Worm (Caenorhabditis elegans) whole organism, L4 larva: ENCODE data around the gene Y43F8C.23.
A peak's percentile ranks its signal among the peaks of the same experiment; 100 is the strongest.

ENCODE experiments used
- F10B5.3 ChIP-seq: sonication (generic microtip); optimal IDR thresholded peaks from 2 replicates; lab custom pipeline; 2016; ENCODE audit warnings: mild to moderate bottlenecking, missing genetic modification characterization, missing compliant biosample characterization
- F37D6.2 ChIP-seq: sonication (generic microtip); optimal IDR thresholded peaks from 2 replicates; lab custom pipeline; 2016; ENCODE audit warnings: mild to moderate bottlenecking, missing genetic modification characterization, missing compliant biosample characterization
- F49E8.2 ChIP-seq: sonication (generic microtip); optimal IDR thresholded peaks from 2 replicates; lab custom pipeline; 2016; ENCODE audit warnings: missing compliant biosample characterization, mild to moderate bottlenecking, missing genetic modification characterization, borderline replicate concordance
- T26A8.4 ChIP-seq: fragments of 200-800 bp; sonication (Bioruptor generic); IDR thresholded peaks from 2 replicates; pipeline ENCODE4 v1.3.6; 2022; ENCODE audit warnings: missing genetic modification characterization, missing compliant biosample characterization
- ZK337.2 ChIP-seq: fragments of 200-800 bp; sonication (Bioruptor generic); IDR thresholded peaks from 2 replicates; pipeline ENCODE4 v1.3.6; 2022; ENCODE audit warnings: missing genetic modification reagents, missing genetic modification characterization, missing compliant biosample characterization
- ZK546.5 ChIP-seq, 2 experiments: sonication (generic microtip); optimal IDR thresholded peaks; 2 replicates each; lab custom pipeline; 2017; ENCODE audit warnings: missing biosample characterization in 2 of 2, missing genetic modification characterization in 2 of 2
- aha-1 ChIP-seq: fragments of 150-350 bp; peaks from one replicate; lab custom pipeline; 2014; ENCODE audit warnings: missing biosample characterization, missing genetic modification characterization
- aly-2 ChIP-seq: sonication (generic microtip); optimal IDR thresholded peaks from 2 replicates; lab custom pipeline; 2018; ENCODE audit warnings: missing biosample characterization, missing genetic modification characterization
- ctbp-1 ChIP-seq: fragments of 200-800 bp; sonication (Bioruptor generic); IDR thresholded peaks from 2 replicates; pipeline ENCODE4 v1.3.6; 2022; ENCODE audit warnings: missing genetic modification reagents, missing genetic modification characterization, missing compliant biosample characterization
- dmd-6 ChIP-seq: fragments of 200-800 bp; sonication (Bioruptor generic); IDR thresholded peaks from 2 replicates; pipeline ENCODE4 v1.3.6; 2022; ENCODE audit warnings: missing genetic modification reagents, missing genetic modification characterization, missing compliant biosample characterization
- dmd-9 ChIP-seq: fragments of 200-800 bp; sonication (Bioruptor generic); IDR thresholded peaks from 2 replicates; pipeline ENCODE4 v1.3.6; 2022; ENCODE audit warnings: missing genetic modification reagents, missing genetic modification characterization, missing compliant biosample characterization
- dve-1 ChIP-seq: sonication (generic microtip); optimal IDR thresholded peaks from 2 replicates; lab custom pipeline; 2017; ENCODE audit warnings: antibody characterized with exemption, mild to moderate bottlenecking, missing genetic modification characterization, missing compliant biosample characterization; ENCODE audit not compliant: insufficient read depth
- egl-43 ChIP-seq: fragments of 200-800 bp; sonication (Bioruptor generic); IDR thresholded peaks from 2 replicates; pipeline ENCODE4 v1.3.6; 2022; ENCODE audit warnings: missing genetic modification reagents, missing genetic modification characterization, missing compliant biosample characterization
- hlh-11 ChIP-seq: fragments of 200-800 bp; sonication (Bioruptor generic); optimal IDR thresholded peaks from 2 replicates; lab custom pipeline; 2018; ENCODE audit warnings: mild to moderate bottlenecking, missing genetic modification characterization, missing compliant biosample characterization
- hlh-30 ChIP-seq: sonication (generic microtip); optimal IDR thresholded peaks from 2 replicates; lab custom pipeline; 2017; ENCODE audit warnings: antibody characterized with exemption, mild to moderate bottlenecking, missing genetic modification characterization, missing compliant biosample characterization; ENCODE audit not compliant: insufficient read depth
- hmg-1.1 ChIP-seq: fragments of 200-800 bp; sonication (Bioruptor generic); IDR thresholded peaks from 2 replicates; pipeline ENCODE4 v1.3.6; 2022; ENCODE audit warnings: missing genetic modification reagents, missing genetic modification characterization, missing compliant biosample characterization
- lim-7 ChIP-seq: fragments of 200-800 bp; sonication (Bioruptor generic); IDR thresholded peaks from 2 replicates; pipeline ENCODE4 v1.3.6; 2022; ENCODE audit warnings: missing genetic modification characterization, missing compliant biosample characterization
- lin-1 ChIP-seq: fragments of 200-800 bp; sonication (Bioruptor generic); IDR thresholded peaks from 2 replicates; pipeline ENCODE4 v1.3.6; 2022; ENCODE audit warnings: missing genetic modification reagents, missing genetic modification characterization, missing compliant biosample characterization
- lin-13 ChIP-seq: fragments of 150-350 bp; optimal IDR thresholded peaks from 2 replicates; lab custom pipeline; 2014; ENCODE audit warnings: missing biosample characterization, missing genetic modification reagents, missing genetic modification characterization
- lin-15B ChIP-seq: fragments of 150-350 bp; sonication (generic microtip); optimal IDR thresholded peaks from 3 replicates; lab custom pipeline; 2014; ENCODE audit warnings: missing biosample characterization, missing genetic modification characterization
- lin-29 ChIP-seq: fragments of 200-800 bp; sonication (Bioruptor generic); IDR thresholded peaks from 2 replicates; pipeline ENCODE4 v1.3.6; 2022; ENCODE audit warnings: missing genetic modification reagents, missing genetic modification characterization, missing compliant biosample characterization
- lin-38 ChIP-seq: fragments of 200-800 bp; sonication (Bioruptor generic); IDR thresholded peaks from 2 replicates; pipeline ENCODE4 v1.3.6; 2022; ENCODE audit warnings: missing genetic modification reagents, missing genetic modification characterization, missing compliant biosample characterization
- madf-5 ChIP-seq, 2 experiments: fragments of 200-800 bp; sonication (Bioruptor generic); IDR thresholded peaks; 2 replicates each; pipeline ENCODE4 v1.3.6; 2022; ENCODE audit warnings: missing compliant biosample characterization in 2 of 2, missing genetic modification characterization in 2 of 2
- mdl-1 ChIP-seq, 2 experiments: fragments of 150-350 bp in 1 of 2; sonication (generic microtip) in 1 of 2; optimal IDR thresholded peaks; 2 replicates each; lab custom pipeline; 2014 to 2017; ENCODE audit warnings: missing biosample characterization in 2 of 2, missing genetic modification characterization in 2 of 2
- mdt-29 ChIP-seq: fragments of 200-800 bp; sonication (Bioruptor generic); IDR thresholded peaks from 2 replicates; pipeline ENCODE4 v1.3.6; 2022; ENCODE audit warnings: missing genetic modification reagents, missing genetic modification characterization, missing compliant biosample characterization
- mxl-3 ChIP-seq: fragments of 200-800 bp; sonication (Bioruptor generic); optimal IDR thresholded peaks from 2 replicates; lab custom pipeline; 2018; ENCODE audit warnings: mild to moderate bottlenecking, missing genetic modification characterization, missing compliant biosample characterization
- nhr-102 ChIP-seq: sonication (generic microtip); optimal IDR thresholded peaks from 2 replicates; lab custom pipeline; 2016; ENCODE audit warnings: mild to moderate bottlenecking, missing genetic modification characterization, moderate library complexity, missing compliant biosample characterization
- nhr-11 ChIP-seq: fragments of 150-350 bp; optimal IDR thresholded peaks from 2 replicates; lab custom pipeline; 2014; ENCODE audit warnings: missing biosample characterization, missing genetic modification characterization
- nhr-25 ChIP-seq: sonication (generic microtip); optimal IDR thresholded peaks from 2 replicates; lab custom pipeline; 2017; ENCODE audit warnings: missing genetic modification characterization, mild to moderate bottlenecking, missing compliant biosample characterization, antibody characterized with exemption, moderate library complexity, borderline replicate concordance; ENCODE audit not compliant: insufficient read depth
- nhr-28 ChIP-seq: fragments of 150-350 bp; optimal IDR thresholded peaks from 2 replicates; lab custom pipeline; 2014; ENCODE audit warnings: missing biosample characterization, missing genetic modification characterization
- nhr-48 ChIP-seq: sonication (generic microtip); optimal IDR thresholded peaks from 2 replicates; lab custom pipeline; 2016; ENCODE audit warnings: mild to moderate bottlenecking, missing genetic modification characterization, missing compliant biosample characterization
- nhr-6 ChIP-seq: fragments of 150-350 bp; optimal IDR thresholded peaks from 2 replicates; lab custom pipeline; 2014; ENCODE audit warnings: missing biosample characterization, missing genetic modification characterization
- nhr-76 ChIP-seq: fragments of 150-350 bp; optimal IDR thresholded peaks from 2 replicates; lab custom pipeline; 2014; ENCODE audit warnings: missing biosample characterization, missing genetic modification characterization
- nhr-77 ChIP-seq: fragments of 150-350 bp; optimal IDR thresholded peaks from 2 replicates; lab custom pipeline; 2014; ENCODE audit warnings: missing biosample characterization, missing genetic modification characterization
- pqm-1 ChIP-seq: sonication (generic microtip); optimal IDR thresholded peaks from 2 replicates; lab custom pipeline; 2017; ENCODE audit warnings: missing biosample characterization, missing genetic modification characterization
- rbr-2 ChIP-seq: sonication (generic microtip); optimal IDR thresholded peaks from 2 replicates; lab custom pipeline; 2016; ENCODE audit warnings: missing genotype, missing genetic modification characterization, missing compliant biosample characterization
- saeg-2 ChIP-seq: fragments of 200-800 bp; sonication (Bioruptor generic); IDR thresholded peaks from 2 replicates; pipeline ENCODE4 v1.3.6; 2022; ENCODE audit warnings: missing genetic modification reagents, missing genetic modification characterization, missing compliant biosample characterization
- set-16 ChIP-seq: fragments of 200-800 bp; sonication (Bioruptor generic); IDR thresholded peaks from 2 replicates; pipeline ENCODE4 v1.3.6; 2022; ENCODE audit warnings: missing genetic modification reagents, missing genetic modification characterization, missing compliant biosample characterization
- skn-1 ChIP-seq: fragments of 150-350 bp; optimal IDR thresholded peaks from 2 replicates; lab custom pipeline; 2014; ENCODE audit warnings: missing biosample characterization, missing genetic modification characterization
- snpc-4 ChIP-seq: fragments of 150-350 bp; optimal IDR thresholded peaks from 2 replicates; lab custom pipeline; 2014; ENCODE audit warnings: missing biosample characterization, missing genetic modification characterization
- spr-1 ChIP-seq: sonication (generic microtip); optimal IDR thresholded peaks from 2 replicates; lab custom pipeline; 2016; ENCODE audit warnings: mild to moderate bottlenecking, missing genetic modification characterization, missing compliant biosample characterization
- tra-1 ChIP-seq: fragments of 200-800 bp; sonication (Bioruptor generic); IDR thresholded peaks from 2 replicates; pipeline ENCODE4 v1.3.6; 2022; ENCODE audit warnings: missing genetic modification reagents, missing genetic modification characterization, missing compliant biosample characterization
- unc-62 ChIP-seq, 3 experiments: fragments of 150-350 bp in 1 of 3; sonication (generic microtip); optimal IDR thresholded peaks in 2 of 3; peaks in 1 of 3; 1 replicate in 1 of 3; 2 replicates in 2 of 3; lab custom pipeline; 2014 to 2017; ENCODE audit warnings: missing biosample characterization in 3 of 3, missing genetic modification characterization in 3 of 3, missing genetic modification reagents in 3 of 3, missing genotype in 1 of 3
- vab-7 ChIP-seq: fragments of 200-800 bp; sonication (Bioruptor generic); IDR thresholded peaks from 2 replicates; pipeline ENCODE4 v1.3.6; 2022; ENCODE audit warnings: missing genetic modification reagents, missing genetic modification characterization, missing compliant biosample characterization
- zfp-3 ChIP-seq: fragments of 200-800 bp; sonication (Bioruptor generic); conservative IDR thresholded peaks from 2 replicates; pipeline ENCODE4 v1.3.6; 2022; ENCODE audit warnings: missing genetic modification reagents, missing genetic modification characterization, missing compliant biosample characterization

Gene Y43F8C.23

DNA sequence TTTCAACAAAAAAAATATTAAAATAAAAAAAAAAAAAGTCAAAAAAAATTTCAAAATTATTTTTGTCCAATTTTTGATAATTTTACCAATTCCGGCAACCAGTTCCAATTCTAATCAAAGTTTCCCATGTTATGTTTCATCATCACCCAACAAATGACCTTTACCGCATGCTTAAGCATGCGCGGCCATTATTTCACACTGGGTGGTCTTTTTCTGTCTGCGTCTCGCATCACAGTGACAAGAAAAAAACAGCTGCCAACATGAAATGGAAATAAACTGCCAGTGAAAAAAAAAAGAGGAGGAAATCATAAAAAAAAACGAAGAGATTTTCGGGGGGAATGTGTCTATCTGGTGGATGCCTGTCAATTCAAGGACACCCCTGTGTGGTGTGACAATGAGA lies 45.2 kb downstream of the Y43F8C.23 start:
- TF ChIP-seq dve-1 (tag; lab: Kevin White, UChicago), result no peak
- peak; percentile 5 for TF ChIP-seq nhr-6 (tag; lab: Kevin White, UChicago)
- TF ChIP-seq spr-1, result no peak
- TF ChIP-seq mdt-29 (GFP tag; lab: Robert Waterston, UW), result no peak
- TF ChIP-seq mxl-3 (GFP tag; lab: Kevin White, UChicago), result no peak
- no peak for TF ChIP-seq dmd-9 (GFP tag; lab: Robert Waterston, UW)
- no peak for TF ChIP-seq T26A8.4 (GFP tag; lab: Robert Waterston, UW)
- TF ChIP-seq aly-2 (tag; lab: Kevin White, UChicago), result no peak
- TF ChIP-seq nhr-102 (tag; lab: Kevin White, UChicago), result no peak
- TF ChIP-seq F10B5.3, result no peak
- TF ChIP-seq hmg-1.1 (GFP tag; lab: Robert Waterston, UW), result no peak
- peak in 1 of 2 experiments; percentile 77 for TF ChIP-seq unc-62 (GFP tag; optimal IDR thresholded peaks at IDR 0.05 in 1 of 2; lab: Kevin White, UChicago)
- TF ChIP-seq unc-62 (tag; optimal IDR thresholded peaks at IDR 0.05; lab: Kevin White, UChicago), result no peak
- peak; percentile 31 for TF ChIP-seq aha-1 (tag; lab: Kevin White, UChicago)
- TF ChIP-seq F49E8.2 (tag; lab: Kevin White, UChicago), result no peak
- TF ChIP-seq ctbp-1 (GFP tag; lab: Robert Waterston, UW), result no peak
- TF ChIP-seq nhr-28, result peak; percentile 49
- TF ChIP-seq lin-29 (GFP tag; lab: Robert Waterston, UW), result peak; percentile 62; the same call in 1 of the 2 replicates
- TF ChIP-seq vab-7 (GFP tag; lab: Robert Waterston, UW), result no peak
- peak in 1 of 2 experiments; percentile 60 for TF ChIP-seq mdl-1 (tag; optimal IDR thresholded peaks at IDR 0.05; lab: Kevin White, UChicago)
- TF ChIP-seq madf-5 (GFP tag; IDR thresholded peaks at IDR 0.05; lab: Robert Waterston, UW), result no peak
- TF ChIP-seq egl-43 (GFP tag; lab: Robert Waterston, UW), result no peak
- peak; percentile 12 for TF ChIP-seq nhr-25 (tag; lab: Kevin White, UChicago)
- TF ChIP-seq lin-38 (GFP tag; lab: Robert Waterston, UW), result no peak
- TF ChIP-seq zfp-3 (GFP tag; lab: Robert Waterston, UW), result no peak
- no peak for TF ChIP-seq saeg-2 (GFP tag; lab: Robert Waterston, UW)
- TF ChIP-seq nhr-48 (tag; lab: Kevin White, UChicago), result no peak
- no peak for TF ChIP-seq dmd-6
- no peak for TF ChIP-seq skn-1 (tag; lab: Kevin White, UChicago)
- TF ChIP-seq nhr-76, result no peak
- TF ChIP-seq snpc-4 (tag; lab: Kevin White, UChicago), result no peak
- no peak for TF ChIP-seq nhr-77 (tag; lab: Kevin White, UChicago)
- TF ChIP-seq pqm-1 (tag; lab: Kevin White, UChicago), result no peak
- TF ChIP-seq rbr-2 (tag; lab: Kevin White, UChicago), result no peak
- no peak for TF ChIP-seq nhr-11 (tag; lab: Kevin White, UChicago)
- peak; percentile 80 for TF ChIP-seq hlh-30 (tag; lab: Kevin White, UChicago)
- no peak for TF ChIP-seq lin-15B
- TF ChIP-seq lin-1 (GFP tag; lab: Robert Waterston, UW), result no peak
- TF ChIP-seq F37D6.2 (tag; lab: Kevin White, UChicago), result no peak
- TF ChIP-seq lim-7 (GFP tag; lab: Robert Waterston, UW), result no peak
- peak; percentile 63; the same call in 1 of the 2 replicates for TF ChIP-seq tra-1 (GFP tag; lab: Robert Waterston, UW)
- TF ChIP-seq hlh-11, result peak; percentile 38
- TF ChIP-seq ZK546.5 (tag; optimal IDR thresholded peaks at IDR 0.05; lab: Kevin White, UChicago), result no peak
- no peak for TF ChIP-seq ZK337.2 (GFP tag; lab: Robert Waterston, UW)
- no peak for TF ChIP-seq set-16
- TF ChIP-seq lin-13 (GFP tag; lab: Kevin White, UChicago), result no peak
- TF ChIP-seq, all 104 proteins: peak for 10
